Fruit fly (Drosophila melanogaster) whole organism, embryonic: Measurements from ENCODE around the gene CG14866.

Experiments
- ATbp ChIP-seq: fragments of 200-800 bp; sonication (Bioruptor generic); optimal IDR thresholded peaks from 2 replicates; lab custom pipeline; 2017; ENCODE audit warnings: missing biosample characterization, mild to moderate bottlenecking, missing genetic modification characterization, missing genetic modification reagents
- Abd-B ChIP-seq: fragments of 200-800 bp; sonication (Bioruptor generic); optimal IDR thresholded peaks from 2 replicates; lab custom pipeline; 2018; ENCODE audit warnings: missing biosample characterization, mild to moderate bottlenecking, missing genetic modification characterization, moderate library complexity
- Asciz ChIP-seq: fragments of 200-800 bp; sonication (Bioruptor generic); optimal IDR thresholded peaks from 2 replicates; lab custom pipeline; 2017; ENCODE audit warnings: missing biosample characterization, mild to moderate bottlenecking, missing genetic modification characterization, missing genetic modification reagents
- CG10366 ChIP-seq: fragments of 200-800 bp; sonication (Bioruptor generic); IDR thresholded peaks from 2 replicates; pipeline ENCODE4 v1.3.6; 2022; ENCODE audit warnings: missing biosample characterization, missing genetic modification characterization
- CG11398 ChIP-seq: fragments of 200-800 bp; sonication (Bioruptor generic); optimal IDR thresholded peaks from 2 replicates; lab custom pipeline; 2016; ENCODE audit warnings: missing biosample characterization, missing genetic modification characterization
- CG11504 ChIP-seq: fragments of 200-800 bp; sonication (Bioruptor generic); optimal IDR thresholded peaks from 3 replicates; lab custom pipeline; 2019; ENCODE audit warnings: missing biosample characterization, mild to moderate bottlenecking, missing genetic modification characterization, moderate library complexity
- CG12299 ChIP-seq: fragments of 200-800 bp; sonication (Bioruptor generic); optimal IDR thresholded peaks from 2 replicates; lab custom pipeline; 2018; ENCODE audit warnings: missing biosample characterization, mild to moderate bottlenecking, missing genetic modification characterization
- CG13894 ChIP-seq: fragments of 200-800 bp; sonication (Bioruptor generic); optimal IDR thresholded peaks from 3 replicates; lab custom pipeline; 2018; ENCODE audit warnings: missing biosample characterization, mild to moderate bottlenecking, missing genetic modification characterization, moderate library complexity
- CG14050 ChIP-seq: fragments of 200-800 bp; sonication (Bioruptor generic); IDR thresholded peaks from 3 replicates; pipeline ENCODE4 v1.3.6; 2022; ENCODE audit warnings: missing biosample characterization, missing genetic modification characterization
- CG15696 ChIP-seq: fragments of 200-800 bp; sonication (Bioruptor generic); optimal IDR thresholded peaks from 2 replicates; lab custom pipeline; 2019; ENCODE audit warnings: missing biosample characterization, mild to moderate bottlenecking, missing genetic modification characterization, moderate library complexity
- CG17186 ChIP-seq: fragments of 200-800 bp; sonication (Bioruptor generic); optimal IDR thresholded peaks from 3 replicates; lab custom pipeline; 2017; ENCODE audit warnings: missing biosample characterization, missing genetic modification reagents, missing genetic modification characterization
- CG18599 ChIP-seq: fragments of 200-800 bp; sonication (Bioruptor generic); optimal IDR thresholded peaks from 3 replicates; lab custom pipeline; 2017; ENCODE audit warnings: missing biosample characterization, missing genetic modification characterization, mild to moderate bottlenecking, moderate library complexity, missing genetic modification reagents
- CG18764 ChIP-seq: fragments of 200-800 bp; sonication (Bioruptor generic); optimal IDR thresholded peaks from 3 replicates; lab custom pipeline; 2016; ENCODE audit warnings: missing biosample characterization, missing genetic modification characterization
- CG2678 ChIP-seq: fragments of 200-800 bp; sonication (Bioruptor generic); optimal IDR thresholded peaks from 3 replicates; lab custom pipeline; 2019; ENCODE audit warnings: missing biosample characterization, mild to moderate bottlenecking, missing genetic modification characterization, moderate library complexity
- CG6791 ChIP-seq: fragments of 200-800 bp; sonication (Bioruptor generic); IDR thresholded peaks from 3 replicates; pipeline ENCODE4 v1.3.6; 2022; ENCODE audit warnings: missing biosample characterization, missing genetic modification characterization; ENCODE audit not compliant: partially characterized antibody
- CG7987 ChIP-seq: fragments of 200-800 bp; sonication (Bioruptor generic); optimal IDR thresholded peaks from 2 replicates; lab custom pipeline; 2018; ENCODE audit warnings: missing biosample characterization, mild to moderate bottlenecking, missing genetic modification characterization, moderate library complexity
- CG8290 ChIP-seq, 3 experiments: fragments of 200-800 bp; sonication (Bioruptor generic); optimal IDR thresholded peaks; 2 replicates each; lab custom pipeline; 2016 to 2019; ENCODE audit warnings: missing biosample characterization in 3 of 3, missing genetic modification characterization in 3 of 3, mild to moderate bottlenecking in 2 of 3, moderate library complexity in 1 of 3
- Dad ChIP-seq: fragments of 200-800 bp; sonication (Bioruptor generic); optimal IDR thresholded peaks from 3 replicates; lab custom pipeline; 2016; ENCODE audit warnings: missing biosample characterization, missing genetic modification characterization
- Dref ChIP-seq: fragments of 200-800 bp; sonication (Bioruptor generic); IDR thresholded peaks from 2 replicates; pipeline ENCODE4 v1.3.6; 2022; ENCODE audit warnings: missing biosample characterization, missing genetic modification characterization
- Hand ChIP-seq: fragments of 200-800 bp; sonication (Bioruptor generic); optimal IDR thresholded peaks from 2 replicates; lab custom pipeline; 2017; ENCODE audit warnings: mild to moderate bottlenecking, missing biosample characterization, missing genetic modification reagents, missing genetic modification characterization
- Kr ChIP-seq: fragments of 200-800 bp; sonication (Bioruptor generic); optimal IDR thresholded peaks from 2 replicates; lab custom pipeline; 2017; ENCODE audit warnings: missing biosample characterization, mild to moderate bottlenecking, missing genetic modification characterization
- Sin3A ChIP-seq: fragments of >200 bp; optimal IDR thresholded peaks from 2 replicates; lab custom pipeline; 2018
- Sry-β ChIP-seq: fragments of 200-800 bp; sonication (Bioruptor generic); optimal IDR thresholded peaks from 2 replicates; lab custom pipeline; 2018; ENCODE audit warnings: missing biosample characterization, mild to moderate bottlenecking, missing genetic modification characterization, moderate library complexity
- Tbp ChIP-seq: fragments of >200 bp; optimal IDR thresholded peaks from 2 replicates; lab custom pipeline; 2018; ENCODE audit warnings: missing biosample characterization, missing genetic modification characterization
- abd-A ChIP-seq: fragments of 200-800 bp; sonication (Bioruptor generic); optimal IDR thresholded peaks from 3 replicates; lab custom pipeline; 2019; ENCODE audit warnings: missing biosample characterization, mild to moderate bottlenecking, missing genetic modification characterization, moderate library complexity
- ac ChIP-seq: fragments of 200-800 bp; sonication (Bioruptor generic); optimal IDR thresholded peaks from 3 replicates; lab custom pipeline; 2017; ENCODE audit warnings: missing biosample characterization, mild to moderate bottlenecking, missing genetic modification characterization
- ap ChIP-seq: fragments of 200-800 bp; sonication (Bioruptor generic); IDR thresholded peaks from 2 replicates; pipeline ENCODE4 v1.3.6; 2022; ENCODE audit warnings: missing biosample characterization, missing genetic modification characterization
- ato ChIP-seq: fragments of 200-800 bp; sonication (Bioruptor generic); IDR thresholded peaks from 2 replicates; pipeline ENCODE4 v1.3.6; 2022; ENCODE audit warnings: missing biosample characterization, missing genetic modification characterization; ENCODE audit not compliant: partially characterized antibody
- bab2 ChIP-seq: fragments of 200-800 bp; sonication (Bioruptor generic); optimal IDR thresholded peaks from 2 replicates; lab custom pipeline; 2016; ENCODE audit warnings: missing biosample characterization, missing genetic modification characterization
- cad ChIP-seq: fragments of >200 bp; optimal IDR thresholded peaks from 2 replicates; lab custom pipeline; 2017; ENCODE audit warnings: missing biosample characterization, missing genetic modification characterization
- corto ChIP-seq: fragments of 200-800 bp; sonication (Bioruptor generic); optimal IDR thresholded peaks from 2 replicates; lab custom pipeline; 2016; ENCODE audit warnings: missing biosample characterization, mild to moderate bottlenecking, missing genetic modification characterization, moderate library complexity
- dan ChIP-seq: fragments of 200-800 bp; sonication (Bioruptor generic); IDR thresholded peaks from 2 replicates; pipeline ENCODE4 v1.3.6; 2022; ENCODE audit warnings: missing biosample characterization, missing genetic modification characterization
- dati ChIP-seq: fragments of 200-800 bp; sonication (Bioruptor generic); IDR thresholded peaks from 2 replicates; pipeline ENCODE4 v1.3.6; 2022; ENCODE audit warnings: missing biosample characterization, missing genetic modification characterization
- disco-r ChIP-seq: fragments of 200-800 bp; sonication (Bioruptor generic); optimal IDR thresholded peaks from 2 replicates; lab custom pipeline; 2016; ENCODE audit warnings: missing biosample characterization, missing genetic modification characterization
- en ChIP-seq: fragments of 200-800 bp; sonication (Bioruptor generic); optimal IDR thresholded peaks from 2 replicates; lab custom pipeline; 2016; ENCODE audit warnings: missing biosample characterization, missing genetic modification characterization
- ftz-f1 ChIP-seq: fragments of 200-800 bp; sonication (Bioruptor generic); optimal IDR thresholded peaks from 2 replicates; lab custom pipeline; 2016; ENCODE audit warnings: missing biosample characterization, missing genetic modification characterization
- gce ChIP-seq: fragments of 200-800 bp; sonication (Bioruptor generic); IDR thresholded peaks from 3 replicates; pipeline ENCODE4 v1.3.6; 2022; ENCODE audit warnings: missing biosample characterization, missing genetic modification characterization
- gfzf ChIP-seq: fragments of 200-800 bp; sonication (Bioruptor generic); optimal IDR thresholded peaks from 2 replicates; lab custom pipeline; 2016; ENCODE audit warnings: missing biosample characterization, mild to moderate bottlenecking, missing genetic modification characterization, moderate library complexity
- ind ChIP-seq: fragments of 200-800 bp; sonication (Bioruptor generic); optimal IDR thresholded peaks from 3 replicates; lab custom pipeline; 2016; ENCODE audit warnings: missing biosample characterization, missing genetic modification characterization
- mld ChIP-seq: fragments of 200-800 bp; sonication (Bioruptor generic); IDR thresholded peaks from 3 replicates; pipeline ENCODE4 v1.3.6; 2022; ENCODE audit warnings: missing biosample characterization, missing genetic modification characterization; ENCODE audit not compliant: partially characterized antibody
- nerfin-2 ChIP-seq: fragments of 200-800 bp; sonication (Bioruptor generic); IDR thresholded peaks from 2 replicates; pipeline ENCODE4 v1.3.6; 2022; ENCODE audit warnings: missing biosample characterization, missing genetic modification characterization; ENCODE audit not compliant: partially characterized antibody
- oc ChIP-seq: fragments of 200-800 bp; sonication (Bioruptor generic); optimal IDR thresholded peaks from 2 replicates; lab custom pipeline; 2018; ENCODE audit warnings: missing biosample characterization, mild to moderate bottlenecking, missing genetic modification characterization, moderate library complexity
- org-1 ChIP-seq: fragments of 200-800 bp; sonication (Bioruptor generic); optimal IDR thresholded peaks from 2 replicates; lab custom pipeline; 2017; ENCODE audit warnings: missing biosample characterization, missing genetic modification characterization
- pum ChIP-seq: fragments of 200-800 bp; sonication (Bioruptor generic); optimal IDR thresholded peaks from 2 replicates; lab custom pipeline; 2016; ENCODE audit warnings: missing biosample characterization, missing genetic modification characterization
- sisA ChIP-seq: fragments of 200-800 bp; sonication (Bioruptor generic); IDR thresholded peaks from 2 replicates; pipeline ENCODE4 v1.3.6; 2022; ENCODE audit warnings: missing biosample characterization, missing genetic modification characterization
- slou ChIP-seq: fragments of 200-800 bp; sonication (Bioruptor generic); optimal IDR thresholded peaks from 3 replicates; lab custom pipeline; 2016; ENCODE audit warnings: missing biosample characterization, missing genetic modification characterization
- so ChIP-seq: fragments of 200-800 bp; sonication (Bioruptor generic); IDR thresholded peaks from 3 replicates; pipeline ENCODE4 v1.3.6; 2022; ENCODE audit warnings: missing biosample characterization, missing genetic modification characterization
- tap ChIP-seq: fragments of 200-800 bp; optimal IDR thresholded peaks from 3 replicates; lab custom pipeline; 2019; ENCODE audit warnings: missing biosample characterization, mild to moderate bottlenecking, missing genetic modification characterization, moderate library complexity
- unc-4 ChIP-seq: fragments of 200-800 bp; sonication (Bioruptor generic); IDR thresholded peaks from 2 replicates; pipeline ENCODE4 v1.3.6; 2022; ENCODE audit warnings: missing biosample characterization, missing genetic modification characterization; ENCODE audit not compliant: partially characterized antibody

CG14866 gene

dm6 chr3R:15280619-15281334, 35.5 kb upstream of the CG14866 start (continued):
- TF ChIP-seq CG6791 (no peak), Dref (GFP tag; lab: Robert Waterston, UW) (no peak), ind (peak; percentile 63), CG10366 (no peak), gfzf (GFP tag; lab: Kevin White, UChicago) (no peak), CG15696 (peak; percentile 54), CG13894 (tag; lab: Kevin White, UChicago) (no peak), tap (tag; lab: Kevin White, UChicago) (peak; percentile 43), CG2678 (peak; percentile 87), abd-A (tag; lab: Kevin White, UChicago) (no peak), CG18599 (GFP tag; lab: Kevin White, UChicago) (peak; percentile 47), dati (no peak), Kr (GFP tag; lab: Kevin White, UChicago) (no peak), CG18764 (GFP tag; lab: Kevin White, UChicago) (peak; percentile 55), nerfin-2 (GFP tag; lab: Robert Waterston, UW) (no peak), CG14050 (no peak), cad (GFP tag; lab: Kevin White, UChicago) (no peak), Abd-B (GFP tag; lab: Kevin White, UChicago) (peak; percentile 65), pum (peak; percentile 20), dan (GFP tag; lab: Robert Waterston, UW) (no peak), Hand (GFP tag; lab: Kevin White, UChicago) (no peak), Sry-β (GFP tag; lab: Kevin White, UChicago) (no peak), disco-r (GFP tag; lab: Kevin White, UChicago) (no peak), oc (tag; lab: Kevin White, UChicago) (peak; percentile 27), ATbp (GFP tag; lab: Kevin White, UChicago) (peak; percentile 54), CG7987 (GFP tag; lab: Kevin White, UChicago) (no peak), CG17186 (GFP tag; lab: Kevin White, UChicago) (no peak), ato (no peak), ac (GFP tag; lab: Kevin White, UChicago) (no peak), ap (GFP tag; lab: Robert Waterston, UW) (no peak), Asciz (GFP tag; lab: Kevin White, UChicago) (peak; percentile 59), en (no peak), so (no peak; the same call in 2 of the 3 replicates), slou (GFP tag; lab: Kevin White, UChicago) (no peak), Tbp (no peak), bab2 (GFP tag; lab: Kevin White, UChicago) (no peak), sisA (GFP tag; lab: Robert Waterston, UW) (peak; percentile 37; the same call in 1 of the 2 replicates), Sin3A (lab: Kevin White, UChicago) (no peak), CG12299 (peak; percentile 70), CG11504 (tag; lab: Kevin White, UChicago) (peak; percentile 81), gce (no peak), mld (no peak), ftz-f1 (GFP tag; lab: Kevin White, UChicago) (no peak), corto (GFP tag; lab: Kevin White, UChicago) (no peak), Dad (no peak), CG8290 (GFP tag; optimal IDR thresholded peaks at IDR 0.05; lab: Kevin White, UChicago) (peak; percentile 65), CG8290 (tag; optimal IDR thresholded peaks at IDR 0.05; lab: Kevin White, UChicago) (peak in 1 of 2 experiments; percentile 16), CG11398 (no peak), org-1 (peak; percentile 61), unc-4 (GFP tag; lab: Robert Waterston, UW) (no peak)
